Worm (Caenorhabditis elegans) whole organism, L2 larva: ENCODE measurements around the gene rhy-1.
A peak's percentile ranks its signal among the peaks of the same experiment; 100 is the strongest.

Experiments used
- C34F6.9 ChIP-seq: fragments of 150-350 bp; optimal IDR thresholded peaks from 2 replicates; lab custom pipeline; 2014; ENCODE audit warnings: missing biosample characterization, missing genetic modification characterization
- F13H6.1 ChIP-seq: sonication (generic microtip); optimal IDR thresholded peaks from 2 replicates; lab custom pipeline; 2016; ENCODE audit warnings: missing genetic modification characterization, missing compliant biosample characterization
- R02D3.7 ChIP-seq: fragments of 150-350 bp; optimal IDR thresholded peaks from 2 replicates; lab custom pipeline; 2014; ENCODE audit warnings: missing biosample characterization, missing genetic modification characterization
- Y55F3AM.14 ChIP-seq: fragments of 200-800 bp; sonication (Bioruptor generic); optimal IDR thresholded peaks from 2 replicates; lab custom pipeline; 2018; ENCODE audit warnings: mild to moderate bottlenecking, missing genetic modification characterization, missing compliant biosample characterization
- ZK546.5 ChIP-seq: sonication (generic microtip); optimal IDR thresholded peaks from 2 replicates; lab custom pipeline; 2017; ENCODE audit warnings: missing biosample characterization, missing genetic modification characterization
- alr-1 ChIP-seq: fragments of 150-350 bp; optimal IDR thresholded peaks from 2 replicates; lab custom pipeline; 2014; ENCODE audit warnings: missing biosample characterization, missing genetic modification characterization
- aly-2 ChIP-seq: fragments of 150-350 bp; optimal IDR thresholded peaks from 2 replicates; lab custom pipeline; 2014; ENCODE audit warnings: missing biosample characterization, missing genetic modification characterization
- ama-1 ChIP-seq: fragments of 150-350 bp; optimal IDR thresholded peaks from 2 replicates; lab custom pipeline; 2018; ENCODE audit warnings: inconsistent platforms
- blmp-1 ChIP-seq: sonication (generic microtip); optimal IDR thresholded peaks from 2 replicates; lab custom pipeline; 2017; ENCODE audit warnings: missing genetic modification characterization, mild to moderate bottlenecking, missing compliant biosample characterization, antibody characterized with exemption, moderate library complexity; ENCODE audit not compliant: insufficient read depth
- ceh-16 ChIP-seq: fragments of 150-350 bp; optimal IDR thresholded peaks from 2 replicates; lab custom pipeline; 2014; ENCODE audit warnings: missing biosample characterization, missing genetic modification characterization
- ceh-82 ChIP-seq: fragments of 150-350 bp; optimal IDR thresholded peaks from 2 replicates; lab custom pipeline; 2014; ENCODE audit warnings: missing biosample characterization, missing genetic modification characterization
- crh-2 ChIP-seq: sonication (generic microtip); optimal IDR thresholded peaks from 2 replicates; lab custom pipeline; 2017; ENCODE audit warnings: missing biosample characterization, missing genetic modification characterization
- dmd-4 ChIP-seq: sonication (generic microtip); optimal IDR thresholded peaks from 2 replicates; lab custom pipeline; 2017; ENCODE audit warnings: missing biosample characterization, missing genetic modification characterization
- egl-27 ChIP-seq: sonication (generic microtip); optimal IDR thresholded peaks from 3 replicates; lab custom pipeline; 2017; ENCODE audit warnings: missing biosample characterization, missing genetic modification reagents, missing genetic modification characterization
- elt-1 ChIP-seq: fragments of 150-350 bp; optimal IDR thresholded peaks from 2 replicates; lab custom pipeline; 2014; ENCODE audit warnings: missing biosample characterization, missing genetic modification characterization
- elt-3 ChIP-seq: sonication (generic microtip); optimal IDR thresholded peaks from 2 replicates; lab custom pipeline; 2017; ENCODE audit warnings: missing biosample characterization, missing genetic modification characterization
- fos-1 ChIP-seq: fragments of 150-350 bp; optimal IDR thresholded peaks from 2 replicates; lab custom pipeline; 2014; ENCODE audit warnings: missing biosample characterization, missing genetic modification characterization
- gmeb-1 ChIP-seq: fragments of 150-350 bp; optimal IDR thresholded peaks from 2 replicates; lab custom pipeline; 2014; ENCODE audit warnings: missing biosample characterization, missing genetic modification characterization
- lin-11 ChIP-seq: fragments of 150-350 bp; sonication (generic microtip); optimal IDR thresholded peaks from 2 replicates; lab custom pipeline; 2014; ENCODE audit warnings: missing biosample characterization, missing genetic modification characterization, inconsistent platforms, mixed read lengths
- lin-13 ChIP-seq: fragments of 150-350 bp; optimal IDR thresholded peaks from 2 replicates; lab custom pipeline; 2014; ENCODE audit warnings: missing biosample characterization, missing genetic modification reagents, missing genetic modification characterization
- lin-39 ChIP-seq: fragments of 150-350 bp; optimal IDR thresholded peaks from 2 replicates; lab custom pipeline; 2014; ENCODE audit warnings: missing biosample characterization, missing genetic modification reagents, missing genetic modification characterization
- lsy-2 ChIP-seq, 2 experiments: fragments of 150-350 bp in 1 of 2; sonication (generic microtip) in 1 of 2; optimal IDR thresholded peaks; 2 replicates each; lab custom pipeline; 2014 to 2017; ENCODE audit warnings: missing biosample characterization in 2 of 2, missing genetic modification characterization in 2 of 2
- mab-5 ChIP-seq: fragments of 150-350 bp; optimal IDR thresholded peaks from 2 replicates; lab custom pipeline; 2014; ENCODE audit warnings: missing biosample characterization, missing genetic modification characterization
- mbf-1 ChIP-seq: sonication (generic microtip); optimal IDR thresholded peaks from 2 replicates; lab custom pipeline; 2017; ENCODE audit warnings: missing biosample characterization, missing genetic modification characterization
- mdl-1 ChIP-seq, 2 experiments: fragments of 150-350 bp in 1 of 2; sonication (generic microtip) in 1 of 2; optimal IDR thresholded peaks; 2 replicates each; lab custom pipeline; 2017; ENCODE audit warnings: missing biosample characterization in 2 of 2, missing genetic modification characterization in 2 of 2
- nhr-10 ChIP-seq: sonication (generic microtip); optimal IDR thresholded peaks from 2 replicates; lab custom pipeline; 2017; ENCODE audit warnings: missing biosample characterization, missing genetic modification characterization
- nhr-11 ChIP-seq: fragments of 150-350 bp; optimal IDR thresholded peaks from 2 replicates; lab custom pipeline; 2014; ENCODE audit warnings: missing biosample characterization, missing genetic modification characterization
- nhr-12 ChIP-seq: fragments of 150-350 bp; optimal IDR thresholded peaks from 2 replicates; lab custom pipeline; 2014; ENCODE audit warnings: missing biosample characterization, missing genetic modification characterization
- nhr-129 ChIP-seq: fragments of 150-350 bp; optimal IDR thresholded peaks from 2 replicates; lab custom pipeline; 2014; ENCODE audit warnings: missing biosample characterization, missing genetic modification characterization
- nhr-21 ChIP-seq: fragments of 150-350 bp; optimal IDR thresholded peaks from 2 replicates; lab custom pipeline; 2014; ENCODE audit warnings: missing biosample characterization, missing genetic modification characterization
- nhr-23 ChIP-seq: fragments of 150-350 bp; optimal IDR thresholded peaks from 2 replicates; lab custom pipeline; 2014; ENCODE audit warnings: missing biosample characterization, missing genetic modification reagents, missing genetic modification characterization
- nhr-237 ChIP-seq: fragments of 150-350 bp; optimal IDR thresholded peaks from 2 replicates; lab custom pipeline; 2014; ENCODE audit warnings: missing biosample characterization, missing genetic modification characterization
- nhr-25 ChIP-seq: fragments of 150-350 bp; sonication (generic microtip); optimal IDR thresholded peaks from 3 replicates; lab custom pipeline; 2014; ENCODE audit warnings: missing biosample characterization, missing genetic modification characterization
- nhr-6 ChIP-seq: fragments of 150-350 bp; optimal IDR thresholded peaks from 2 replicates; lab custom pipeline; 2014; ENCODE audit warnings: missing biosample characterization, missing genetic modification characterization
- nhr-77 ChIP-seq: fragments of 150-350 bp; optimal IDR thresholded peaks from 2 replicates; lab custom pipeline; 2014; ENCODE audit warnings: missing biosample characterization, missing genetic modification characterization
- peb-1 ChIP-seq: fragments of 150-350 bp; optimal IDR thresholded peaks from 2 replicates; lab custom pipeline; 2014; ENCODE audit warnings: missing biosample characterization, missing genetic modification characterization
- sem-4 ChIP-seq: fragments of 150-350 bp; optimal IDR thresholded peaks from 2 replicates; lab custom pipeline; 2014; ENCODE audit warnings: missing biosample characterization, missing genetic modification reagents, missing genetic modification characterization
- skn-1 ChIP-seq: sonication (generic microtip); optimal IDR thresholded peaks from 2 replicates; lab custom pipeline; 2017; ENCODE audit warnings: missing biosample characterization, missing genetic modification characterization
- sma-3 ChIP-seq: sonication (generic microtip); optimal IDR thresholded peaks from 2 replicates; lab custom pipeline; 2016; ENCODE audit warnings: missing genetic modification reagents, missing genetic modification characterization, missing compliant biosample characterization
- sma-9 ChIP-seq, 2 experiments: fragments of 150-350 bp in 1 of 2; sonication (generic microtip) in 1 of 2; optimal IDR thresholded peaks; 2 replicates each; lab custom pipeline; 2014 to 2016; ENCODE audit warnings: missing genetic modification characterization in 2 of 2, mild to moderate bottlenecking in 1 of 2, missing biosample characterization in 1 of 2, missing compliant biosample characterization in 1 of 2, missing genetic modification reagents in 1 of 2, moderate library complexity in 1 of 2
- snpc-4 ChIP-seq: fragments of 150-350 bp; optimal IDR thresholded peaks from 2 replicates; lab custom pipeline; 2014; ENCODE audit warnings: missing biosample characterization, missing genetic modification characterization
- unc-39 ChIP-seq: fragments of 150-350 bp; optimal IDR thresholded peaks from 2 replicates; lab custom pipeline; 2014; ENCODE audit warnings: missing biosample characterization, missing genetic modification characterization
- unc-55 ChIP-seq: fragments of 150-350 bp; sonication (generic microtip); optimal IDR thresholded peaks from 3 replicates; lab custom pipeline; 2014; ENCODE audit warnings: missing biosample characterization, missing genetic modification reagents, missing genetic modification characterization
- unc-62 ChIP-seq: fragments of 150-350 bp; optimal IDR thresholded peaks from 2 replicates; lab custom pipeline; 2014; ENCODE audit warnings: missing biosample characterization, missing genetic modification reagents, missing genetic modification characterization
- zag-1 ChIP-seq: fragments of 150-350 bp; optimal IDR thresholded peaks from 2 replicates; lab custom pipeline; 2014; ENCODE audit warnings: missing biosample characterization, missing genetic modification characterization
- ztf-1 ChIP-seq: fragments of 200-800 bp; sonication (Bioruptor generic); conservative IDR thresholded peaks from 2 replicates; pipeline ENCODE4 v1.3.6; 2022; ENCODE audit warnings: missing genetic modification characterization, missing compliant biosample characterization
- ztf-11 ChIP-seq: sonication (generic microtip); optimal IDR thresholded peaks from 2 replicates; lab custom pipeline; 2017; ENCODE audit warnings: missing biosample characterization, missing genetic modification characterization
- ztf-4 ChIP-seq: fragments of 150-350 bp; optimal IDR thresholded peaks from 2 replicates; lab custom pipeline; 2014; ENCODE audit warnings: missing biosample characterization, missing genetic modification characterization

Gene rhy-1

DNA sequence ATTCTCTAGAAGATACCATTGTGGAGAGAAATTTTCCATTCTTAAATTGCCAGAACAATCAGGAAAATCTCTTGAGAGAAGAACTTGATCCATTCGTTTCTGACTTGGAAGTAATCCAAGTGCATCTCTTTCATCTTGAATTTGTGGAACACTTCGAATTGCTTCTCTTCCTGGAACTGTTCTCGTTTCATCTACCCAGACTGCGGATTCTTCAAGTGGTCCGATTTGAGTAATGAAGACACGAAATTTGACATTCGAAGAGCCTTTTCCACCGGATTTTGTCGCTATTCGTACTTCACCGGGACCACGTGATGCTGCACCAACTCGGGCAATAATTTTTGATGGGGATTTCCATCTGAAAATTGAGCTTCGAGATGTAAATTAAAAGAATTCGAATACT lies 15.3 kb downstream of the rhy-1 start:
- TF ChIP-seq lin-11 (tag; lab: Kevin White, UChicago) (no peak), nhr-129 (tag; lab: Kevin White, UChicago) (no peak), Y55F3AM.14 (GFP tag; lab: Kevin White, UChicago) (no peak), sma-9 (GFP tag; optimal IDR thresholded peaks at IDR 0.05; lab: Kevin White, UChicago) (no peak), sma-9 (tag; optimal IDR thresholded peaks at IDR 0.05; lab: Kevin White, UChicago) (no peak), aly-2 (tag; lab: Kevin White, UChicago) (no peak), nhr-237 (no peak), lsy-2 (tag; optimal IDR thresholded peaks at IDR 0.05; lab: Kevin White, UChicago) (no peak), mab-5 (no peak), nhr-12 (tag; lab: Kevin White, UChicago) (no peak), sem-4 (tag; lab: Kevin White, UChicago) (no peak), skn-1 (tag; lab: Kevin White, UChicago) (no peak), zag-1 (tag; lab: Kevin White, UChicago) (no peak), blmp-1 (tag; lab: Kevin White, UChicago) (no peak), elt-3 (tag; lab: Kevin White, UChicago) (no peak), C34F6.9 (tag; lab: Kevin White, UChicago) (no peak), ztf-4 (tag; lab: Kevin White, UChicago) (no peak), ztf-1 (no peak)

DNA sequence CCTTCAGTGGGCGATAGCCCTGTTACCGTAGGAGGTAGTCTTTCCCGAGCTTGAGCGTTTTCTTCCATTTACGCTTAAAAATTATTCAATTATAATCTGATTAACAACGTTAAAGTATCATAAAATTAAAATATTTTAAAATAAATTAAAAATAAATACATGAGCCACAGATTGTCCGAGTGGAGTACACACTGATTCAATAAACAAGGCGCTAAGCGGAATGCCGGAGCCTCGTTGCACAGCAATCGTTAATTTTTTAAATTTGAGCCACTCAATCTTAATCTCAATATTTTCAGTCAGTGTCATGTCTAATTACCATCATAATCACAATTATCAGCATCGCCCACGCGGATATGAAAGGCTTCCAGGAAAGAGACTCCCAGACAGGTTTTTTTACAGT lies 15.9 kb downstream of the rhy-1 start, which contains the start of the genes sec-5 and pir-1:
sec-5 (minus strand) TSS at position 73 of the 400 bp plus-strand sequence.
pir-1 (plus strand) TSS at position 221 of the 400 bp plus-strand sequence.
- TF ChIP-seq ZK546.5 (tag; lab: Kevin White, UChicago) (no peak), mab-5 (no peak), ztf-1 (no peak), lsy-2 (tag; optimal IDR thresholded peaks at IDR 0.05; lab: Kevin White, UChicago) (peak; percentile 18 to 71), crh-2 (tag; lab: Kevin White, UChicago) (no peak), dmd-4 (no peak), nhr-129 (tag; lab: Kevin White, UChicago) (no peak), peb-1 (no peak), nhr-21 (no peak), nhr-77 (no peak), nhr-6 (tag; lab: Kevin White, UChicago) (no peak), fos-1 (peak; percentile 33), ceh-16 (tag; lab: Kevin White, UChicago) (no peak), sem-4 (tag; lab: Kevin White, UChicago) (no peak), elt-3 (tag; lab: Kevin White, UChicago) (no peak), gmeb-1 (tag; lab: Kevin White, UChicago) (peak; percentile 41), lin-13 (GFP tag; lab: Kevin White, UChicago) (no peak), F13H6.1 (tag; lab: Kevin White, UChicago) (no peak), alr-1 (no peak), lin-11 (tag; lab: Kevin White, UChicago) (no peak), ceh-82 (tag; lab: Kevin White, UChicago) (no peak), ztf-4 (tag; lab: Kevin White, UChicago) (no peak), ama-1 (no peak), nhr-237 (no peak), lin-39 (no peak), blmp-1 (tag; lab: Kevin White, UChicago) (no peak), skn-1 (tag; lab: Kevin White, UChicago) (no peak), aly-2 (tag; lab: Kevin White, UChicago) (no peak), elt-1 (tag; lab: Kevin White, UChicago) (no peak), C34F6.9 (tag; lab: Kevin White, UChicago) (peak; percentile 53), nhr-12 (tag; lab: Kevin White, UChicago) (no peak), snpc-4 (tag; lab: Kevin White, UChicago) (no peak), unc-39 (tag; lab: Kevin White, UChicago) (no peak), Y55F3AM.14 (GFP tag; lab: Kevin White, UChicago) (no peak), nhr-25 (tag; lab: Kevin White, UChicago) (peak; percentile 35), nhr-23 (tag; lab: Kevin White, UChicago) (no peak), unc-62 (GFP tag; lab: Kevin White, UChicago) (no peak), ztf-11 (no peak), unc-55 (GFP tag; lab: Kevin White, UChicago) (peak; percentile 72), mdl-1 (tag; optimal IDR thresholded peaks at IDR 0.05; lab: Kevin White, UChicago) (no peak), nhr-10 (tag; lab: Kevin White, UChicago) (no peak), R02D3.7 (tag; lab: Kevin White, UChicago) (no peak), sma-9 (GFP tag; optimal IDR thresholded peaks at IDR 0.05; lab: Kevin White, UChicago) (peak; percentile 5), sma-9 (tag; optimal IDR thresholded peaks at IDR 0.05; lab: Kevin White, UChicago) (no peak), zag-1 (tag; lab: Kevin White, UChicago) (no peak), nhr-11 (tag; lab: Kevin White, UChicago) (no peak), mbf-1 (tag; lab: Kevin White, UChicago) (no peak), sma-3 (GFP tag; lab: Kevin White, UChicago) (no peak), egl-27 (no peak)
